Fruit fly (Drosophila melanogaster): ENCODE measurements around the gene Cpr67B.

Gene Cpr67B

dm6 chr3L:9425838-9426237, 21.2 kb downstream of the Cpr67B start (continued):
- TF ChIP-seq CG10979 (tag; optimal IDR thresholded peaks at IDR 0.05) (peak; percentile 12), CG12659 (GFP tag; optimal IDR thresholded peaks at IDR 0.05) (no peak), CG4707 (GFP tag; optimal IDR thresholded peaks at IDR 0.05) (no peak), ranshi (GFP tag; IDR thresholded peaks at IDR 0.05) (no peak), dpn (GFP tag; optimal IDR thresholded peaks at IDR 0.05) (no peak), gsb (GFP tag; IDR thresholded peaks at IDR 0.05) (no peak), Pdp1 (GFP tag; optimal IDR thresholded peaks at IDR 0.05) (peak in 1 of 2 experiments; percentile 73), gem (tag; optimal IDR thresholded peaks at IDR 0.05) (peak; percentile 47), CG11456 (GFP tag; IDR thresholded peaks at IDR 0.05) (no peak), CG9437 (GFP tag; optimal IDR thresholded peaks at IDR 0.05) (peak; percentile 81), pita (GFP tag; optimal IDR thresholded peaks at IDR 0.05) (no peak), CG11695 (GFP tag; IDR thresholded peaks at IDR 0.05) (peak; percentile 24; the same call in 1 of the 3 replicates), sr (GFP tag; IDR thresholded peaks at IDR 0.05) (peak; percentile 19; the same call in 1 of the 3 replicates), Oli (tag; optimal IDR thresholded peaks at IDR 0.05) (peak; percentile 21), unpg (GFP tag; optimal IDR thresholded peaks at IDR 0.05) (peak; percentile 18), pros (GFP tag; optimal IDR thresholded peaks at IDR 0.05) (no peak), CG7271 (tag; optimal IDR thresholded peaks at IDR 0.05) (no peak), CG11696 (GFP tag; IDR thresholded peaks at IDR 0.05) (peak; percentile 82), ken (GFP tag; IDR thresholded peaks at IDR 0.05) (0 out of 3 replicates have a peak, but pooled peaks have one; percentile 17), hbn (GFP tag; IDR thresholded peaks at IDR 0.05; ENCODE audit: partially characterized antibody) (no peak), Sox100B (GFP tag; optimal IDR thresholded peaks at IDR 0.05) (peak; percentile 42), B-H2 (GFP tag; optimal IDR thresholded peaks at IDR 0.05) (no peak), seq (GFP tag; IDR thresholded peaks at IDR 0.05) (no peak), ttk (GFP tag; IDR thresholded peaks at IDR 0.05) (no peak), stwl (tag; optimal IDR thresholded peaks at IDR 0.05) (peak; percentile 37), CG12236 (GFP tag; optimal IDR thresholded peaks at IDR 0.05) (no peak), peb (GFP tag; IDR thresholded peaks at IDR 0.05) (no peak), bbx (GFP tag; IDR thresholded peaks at IDR 0.05; ENCODE audit: partially characterized antibody) (no peak), chn (GFP tag; optimal IDR thresholded peaks at IDR 0.05) (no peak), lab (GFP tag; optimal IDR thresholded peaks at IDR 0.05) (peak; percentile 40), CG32532 (GFP tag; IDR thresholded peaks at IDR 0.05) (peak; percentile 16; the same call in 1 of the 2 replicates), CG3407 (GFP tag; optimal IDR thresholded peaks at IDR 0.05) (no peak), CG2202 (tag; optimal IDR thresholded peaks at IDR 0.05) (no peak), mld (GFP tag; IDR thresholded peaks at IDR 0.05; ENCODE audit: partially characterized antibody) (no peak), CG6654 (GFP tag; optimal IDR thresholded peaks at IDR 0.05) (no peak), eyg (GFP tag; optimal IDR thresholded peaks at IDR 0.05) (no peak), Med (GFP tag) (peak; percentile 69), HLH3B (GFP tag; IDR thresholded peaks at IDR 0.05) (no peak), CG6765 (GFP tag; optimal IDR thresholded peaks at IDR 0.05) (no peak), repo (GFP tag; optimal IDR thresholded peaks at IDR 0.05) (no peak), CG2678 (tag; optimal IDR thresholded peaks at IDR 0.05) (peak; percentile 32), CG18599 (GFP tag; optimal IDR thresholded peaks at IDR 0.05) (peak; percentile 23), lmd (GFP tag; IDR thresholded peaks at IDR 0.05) (peak; percentile 18; the same call in 1 of the 2 replicates), ATbp (GFP tag; optimal IDR thresholded peaks at IDR 0.05) (peak; percentile 29), disco-r (GFP tag; optimal IDR thresholded peaks at IDR 0.05) (no peak), CG9797 (GFP tag; optimal IDR thresholded peaks at IDR 0.05) (no peak), CG4282 (GFP tag; optimal IDR thresholded peaks at IDR 0.05) (no peak), pan (optimal IDR thresholded peaks at IDR 0.05) (no peak), pan (GFP tag; optimal IDR thresholded peaks at IDR 0.05 in 1 of 2, IDR thresholded peaks at IDR 0.05 in 1 of 2) (peak in 1 of 2 experiments; percentile 24), grn (GFP tag; optimal IDR thresholded peaks at IDR 0.05) (no peak), CG4328 (GFP tag; optimal IDR thresholded peaks at IDR 0.05) (peak; percentile 32)
